Fruit fly (Drosophila melanogaster): ENCODE results near the gene mira.
A peak's percentile ranks its signal among the peaks of the same experiment; 100 is the strongest.

The mira gene

DNA sequence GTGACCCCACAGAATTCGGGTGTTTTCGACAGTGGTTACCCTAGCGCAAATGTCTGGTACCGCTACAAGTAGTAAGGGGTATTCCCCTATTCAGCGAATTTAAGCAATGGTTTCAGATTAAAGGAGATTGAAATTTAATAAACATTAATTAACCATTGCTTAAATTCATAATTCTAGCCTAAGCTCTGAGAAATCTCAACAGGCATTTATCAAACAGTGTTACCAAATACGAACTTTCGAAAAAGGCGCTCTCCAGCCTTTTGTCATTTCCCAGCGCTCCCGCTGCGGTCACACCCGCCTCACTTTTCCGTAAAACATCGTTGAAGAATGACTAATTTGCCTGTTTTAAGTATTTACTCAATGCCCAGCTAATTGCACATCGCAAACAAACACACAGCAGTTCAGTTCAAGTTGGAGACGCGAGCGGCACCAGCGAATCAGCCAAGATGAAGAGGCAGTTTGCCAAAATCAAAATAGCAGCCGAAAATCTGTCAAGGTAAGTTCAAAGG, 30.0 kb downstream of the mira start, which contains the start of the genes Surf6 and RhoGAP92B (continued):
- TF ChIP-seq CG1792 (GFP tag; optimal IDR thresholded peaks at IDR 0.05) (peak; percentile 3), CG17359 (tag; optimal IDR thresholded peaks at IDR 0.05) (peak; percentile 62), exex (tag; optimal IDR thresholded peaks at IDR 0.05) (peak; percentile 40), CG8924 (tag; optimal IDR thresholded peaks at IDR 0.05) (peak; percentile 70), CG7556 (GFP tag; optimal IDR thresholded peaks at IDR 0.05) (peak; percentile 36), vvl (GFP tag; IDR thresholded peaks at IDR 0.05) (peak; percentile 62), CG6813 (GFP tag; optimal IDR thresholded peaks at IDR 0.05) (peak; percentile 37), HLH54F (GFP tag; optimal IDR thresholded peaks at IDR 0.05) (peak; percentile 58), CG32772 (GFP tag; IDR thresholded peaks at IDR 0.05) (0 out of 2 replicates have a peak, but pooled peaks have one; percentile 23), CG6689 (GFP tag; IDR thresholded peaks at IDR 0.05) (peak; percentile 57), Myb (GFP tag; optimal IDR thresholded peaks at IDR 0.05) (peak; percentile 62), CG34376 (GFP tag; optimal IDR thresholded peaks at IDR 0.05) (peak; percentile 82), H2.0 (GFP tag; IDR thresholded peaks at IDR 0.05) (no peak), CG17802 (tag; optimal IDR thresholded peaks at IDR 0.05) (peak; percentile 44), dpn (GFP tag; optimal IDR thresholded peaks at IDR 0.05) (peak; percentile 58 to 68), scrt (GFP tag; optimal IDR thresholded peaks at IDR 0.05) (peak; percentile 56), kni (GFP tag; optimal IDR thresholded peaks at IDR 0.05) (peak; percentile 39), CG32767 (GFP tag; IDR thresholded peaks at IDR 0.05) (peak; percentile 60), Poxn (GFP tag; IDR thresholded peaks at IDR 0.05) (no peak), CoRest (tag; optimal IDR thresholded peaks at IDR 0.05) (peak; percentile 66), gfzf (GFP tag; optimal IDR thresholded peaks at IDR 0.05) (peak; percentile 96), tna (GFP tag; IDR thresholded peaks at IDR 0.05; ENCODE audit: partially characterized antibody) (no peak), shn (GFP tag; optimal IDR thresholded peaks at IDR 0.05) (peak; percentile 24), CG9215 (GFP tag; IDR thresholded peaks at IDR 0.05) (peak; percentile 44), usp (GFP tag; optimal IDR thresholded peaks at IDR 0.05) (no peak), CG9609 (GFP tag; optimal IDR thresholded peaks at IDR 0.05) (peak; percentile 54), CG11456 (GFP tag; IDR thresholded peaks at IDR 0.05) (no peak), Ravus (GFP tag; IDR thresholded peaks at IDR 0.05) (no peak), run (tag; optimal IDR thresholded peaks at IDR 0.05) (peak; percentile 57), Doc2 (GFP tag; IDR thresholded peaks at IDR 0.05) (no peak), crp (GFP tag; optimal IDR thresholded peaks at IDR 0.05) (peak in 1 of 2 experiments; percentile 62), CG12155 (GFP tag; optimal IDR thresholded peaks at IDR 0.05) (peak; percentile 56), sens-2 (GFP tag; IDR thresholded peaks at IDR 0.05) (no peak), CG10209 (GFP tag; optimal IDR thresholded peaks at IDR 0.05) (peak; percentile 60), CG6272 (GFP tag; IDR thresholded peaks at IDR 0.05) (no peak), CG7357 (GFP tag; IDR thresholded peaks at IDR 0.05) (no peak), slp2 (GFP tag; optimal IDR thresholded peaks at IDR 0.05) (peak; percentile 40), CG5180 (GFP tag; optimal IDR thresholded peaks at IDR 0.05) (no peak), Scr (GFP tag; IDR thresholded peaks at IDR 0.05; ENCODE audit: partially characterized antibody) (peak; percentile 58; the same call in 1 of the 2 replicates), ara (GFP tag; IDR thresholded peaks at IDR 0.05) (peak; percentile 45; the same call in 1 of the 2 replicates), Sry-β (GFP tag; optimal IDR thresholded peaks at IDR 0.05) (peak; percentile 0), CG3163 (GFP tag; optimal IDR thresholded peaks at IDR 0.05) (peak; percentile 38), CG18764 (GFP tag; optimal IDR thresholded peaks at IDR 0.05) (peak; percentile 50), H15 (GFP tag; IDR thresholded peaks at IDR 0.05) (0 out of 3 replicates have a peak, but pooled peaks have one; percentile 23), CG9437 (GFP tag; optimal IDR thresholded peaks at IDR 0.05) (peak; percentile 31), CG8359 (GFP tag; optimal IDR thresholded peaks at IDR 0.05; ENCODE audit: borderline replicate concordance) (peak; percentile 4), Blimp-1 (GFP tag; optimal IDR thresholded peaks at IDR 0.05) (peak; percentile 46), C15 (GFP tag; IDR thresholded peaks at IDR 0.05) (no peak), dysf (GFP tag; IDR thresholded peaks at IDR 0.05) (0 out of 3 replicates have a peak, but pooled peaks have one; percentile 42), CG2889 (GFP tag; IDR thresholded peaks at IDR 0.05) (no peak)
